Worm (Caenorhabditis elegans) whole organism, L1 larva: Measurements from ENCODE around the gene R11.4.
"Not testable (repeated sequence)": the region's sequence is repeated elsewhere in the genome, so short reads cannot be mapped to it uniquely, and the experiment has no call there.

Source experiments
- C04F5.9 ChIP-seq: sonication (generic microtip); optimal IDR thresholded peaks from 2 replicates; lab custom pipeline; 2016; ENCODE audit warnings: missing genetic modification characterization, missing compliant biosample characterization
- C34B4.2 ChIP-seq: sonication (generic microtip); optimal IDR thresholded peaks from 2 replicates; lab custom pipeline; 2017; ENCODE audit warnings: mild to moderate bottlenecking, missing genetic modification characterization, missing compliant biosample characterization
- F16B12.6 ChIP-seq: fragments of 150-350 bp; optimal IDR thresholded peaks from 2 replicates; lab custom pipeline; 2014; ENCODE audit warnings: missing biosample characterization, missing genetic modification characterization
- alr-1 ChIP-seq: fragments of 200-800 bp; sonication (Bioruptor generic); optimal IDR thresholded peaks from 2 replicates; lab custom pipeline; 2018; ENCODE audit warnings: borderline replicate concordance, mild to moderate bottlenecking, missing genetic modification characterization, missing compliant biosample characterization
- blmp-1 ChIP-seq: fragments of 150-350 bp; optimal IDR thresholded peaks from 2 replicates; lab custom pipeline; 2014; ENCODE audit warnings: missing biosample characterization, missing genetic modification characterization
- ceh-63 ChIP-seq: fragments of 200-800 bp; sonication (Bioruptor generic); optimal IDR thresholded peaks from 2 replicates; lab custom pipeline; 2018; ENCODE audit warnings: mild to moderate bottlenecking, missing genetic modification characterization, missing compliant biosample characterization
- ceh-8 ChIP-seq: fragments of 200-800 bp; sonication (Bioruptor generic); optimal IDR thresholded peaks from 2 replicates; lab custom pipeline; 2018; ENCODE audit warnings: mild to moderate bottlenecking, missing genetic modification characterization, moderate library complexity, missing compliant biosample characterization
- ceh-90 ChIP-seq: sonication (generic microtip); optimal IDR thresholded peaks from 2 replicates; lab custom pipeline; 2016; ENCODE audit warnings: missing genetic modification characterization, missing compliant biosample characterization
- ces-1 ChIP-seq: fragments of 150-350 bp; optimal IDR thresholded peaks from 2 replicates; lab custom pipeline; 2014; ENCODE audit warnings: missing biosample characterization, missing genetic modification reagents, missing genetic modification characterization
- efl-1 ChIP-seq, 4 experiments: fragments of 150-350 bp; optimal IDR thresholded peaks in 3 of 4; peaks in 1 of 4; 1 replicate in 1 of 4; 2 replicates in 3 of 4; lab custom pipeline; 2014; ENCODE audit warnings: missing biosample characterization in 2 of 4, missing genetic modification characterization in 2 of 4, missing genetic modification reagents in 2 of 4
- elt-2 ChIP-seq: sonication (generic microtip); optimal IDR thresholded peaks from 2 replicates; lab custom pipeline; 2016; ENCODE audit warnings: missing genetic modification characterization, mild to moderate bottlenecking, inconsistent platforms, missing compliant biosample characterization, missing genetic modification reagents
- fkh-10 ChIP-seq: sonication (generic microtip); optimal IDR thresholded peaks from 2 replicates; lab custom pipeline; 2017; ENCODE audit warnings: missing biosample characterization, missing genetic modification reagents, missing genetic modification characterization
- fos-1 ChIP-seq: fragments of 150-350 bp; optimal IDR thresholded peaks from 2 replicates; lab custom pipeline; 2014; ENCODE audit warnings: missing biosample characterization, missing genetic modification characterization
- grh-1 ChIP-seq: fragments of 200-800 bp; sonication (Bioruptor generic); IDR thresholded peaks from 2 replicates; pipeline ENCODE4 v1.3.6; 2022; ENCODE audit warnings: missing genetic modification reagents, missing genetic modification characterization, missing compliant biosample characterization
- hpl-2 ChIP-seq: fragments of 150-350 bp; optimal IDR thresholded peaks from 2 replicates; lab custom pipeline; 2014; ENCODE audit warnings: missing biosample characterization, missing genetic modification reagents, missing genetic modification characterization
- irx-1 ChIP-seq: sonication (generic microtip); optimal IDR thresholded peaks from 2 replicates; lab custom pipeline; 2016; ENCODE audit warnings: missing genetic modification characterization, missing compliant biosample characterization
- jun-1 ChIP-seq: fragments of 150-350 bp; optimal IDR thresholded peaks from 2 replicates; lab custom pipeline; 2014; ENCODE audit warnings: missing biosample characterization, missing genetic modification reagents, missing genetic modification characterization
- lin-13 ChIP-seq: fragments of 150-350 bp; optimal IDR thresholded peaks from 2 replicates; lab custom pipeline; 2014; ENCODE audit warnings: missing biosample characterization, missing genetic modification reagents, missing genetic modification characterization
- lin-14 ChIP-seq: fragments of 200-800 bp; sonication (Bioruptor generic); optimal IDR thresholded peaks from 2 replicates; lab custom pipeline; 2018; ENCODE audit warnings: mild to moderate bottlenecking, missing genetic modification characterization, moderate library complexity, missing compliant biosample characterization
- lin-35 ChIP-seq, 2 experiments: fragments of 150-350 bp; optimal IDR thresholded peaks; 2 replicates each; lab custom pipeline; 2014; ENCODE audit warnings: missing biosample characterization in 2 of 2, missing genetic modification characterization in 2 of 2, missing genetic modification reagents in 2 of 2
- lsy-2 ChIP-seq, 2 experiments: fragments of 150-350 bp; optimal IDR thresholded peaks; 2 replicates each; lab custom pipeline; 2014; ENCODE audit warnings: missing biosample characterization in 2 of 2, missing genetic modification characterization in 2 of 2
- mef-2 ChIP-seq: fragments of 150-350 bp; optimal IDR thresholded peaks from 2 replicates; lab custom pipeline; 2014; ENCODE audit warnings: missing biosample characterization, missing genetic modification characterization
- nhr-11 ChIP-seq: fragments of 150-350 bp; optimal IDR thresholded peaks from 2 replicates; lab custom pipeline; 2014; ENCODE audit warnings: missing biosample characterization, missing genetic modification characterization
- nhr-19 ChIP-seq: fragments of 200-800 bp; sonication (Bioruptor generic); conservative IDR thresholded peaks from 2 replicates; pipeline ENCODE4 v1.3.6; 2022; ENCODE audit warnings: missing genetic modification characterization, missing compliant biosample characterization
- nhr-28 ChIP-seq: fragments of 150-350 bp; optimal IDR thresholded peaks from 2 replicates; lab custom pipeline; 2014; ENCODE audit warnings: missing biosample characterization, missing genetic modification characterization
- nhr-47 ChIP-seq: sonication (generic microtip); optimal IDR thresholded peaks from 2 replicates; lab custom pipeline; 2016; ENCODE audit warnings: mild to moderate bottlenecking, missing genetic modification characterization, moderate library complexity, missing compliant biosample characterization
- nhr-71 ChIP-seq: sonication (generic microtip); optimal IDR thresholded peaks from 2 replicates; lab custom pipeline; 2016; ENCODE audit warnings: mild to moderate bottlenecking, missing genetic modification characterization, moderate library complexity, missing compliant biosample characterization
- nhr-76 ChIP-seq: sonication (generic microtip); optimal IDR thresholded peaks from 2 replicates; lab custom pipeline; 2017; ENCODE audit warnings: missing biosample characterization, missing genetic modification characterization
- nhr-84 ChIP-seq: sonication (generic microtip); optimal IDR thresholded peaks from 2 replicates; lab custom pipeline; 2017; ENCODE audit warnings: missing biosample characterization, missing genetic modification characterization
- pqm-1 ChIP-seq: sonication (generic microtip); optimal IDR thresholded peaks from 3 replicates; lab custom pipeline; 2017; ENCODE audit warnings: missing biosample characterization, missing genetic modification characterization
- snu-23 ChIP-seq: sonication (generic microtip); optimal IDR thresholded peaks from 2 replicates; lab custom pipeline; 2016; ENCODE audit warnings: missing genetic modification characterization, missing compliant biosample characterization
- sox-4 ChIP-seq: sonication (generic microtip); optimal IDR thresholded peaks from 2 replicates; lab custom pipeline; 2016; ENCODE audit warnings: missing genetic modification characterization, missing compliant biosample characterization
- sptf-1 ChIP-seq: fragments of 150-350 bp; optimal IDR thresholded peaks from 2 replicates; lab custom pipeline; 2014; ENCODE audit warnings: missing biosample characterization, missing genetic modification characterization
- sup-37 ChIP-seq: fragments of 200-800 bp; sonication (Bioruptor generic); optimal IDR thresholded peaks from 2 replicates; lab custom pipeline; 2018; ENCODE audit warnings: mild to moderate bottlenecking, missing genetic modification characterization, missing compliant biosample characterization
- swsn-7 ChIP-seq: sonication (generic microtip); optimal IDR thresholded peaks from 2 replicates; lab custom pipeline; 2016; ENCODE audit warnings: missing genetic modification characterization, missing compliant biosample characterization
- tbx-2 ChIP-seq: sonication (generic microtip); optimal IDR thresholded peaks from 2 replicates; lab custom pipeline; 2016; ENCODE audit warnings: missing genetic modification characterization, missing compliant biosample characterization
- unc-86 ChIP-seq: sonication (generic microtip); optimal IDR thresholded peaks from 2 replicates; lab custom pipeline; 2016; ENCODE audit warnings: missing genetic modification characterization, missing compliant biosample characterization
- xbp-1 ChIP-seq: sonication (generic microtip); optimal IDR thresholded peaks from 2 replicates; lab custom pipeline; 2016; ENCODE audit warnings: missing genetic modification characterization, missing compliant biosample characterization
- zag-1 ChIP-seq: fragments of 150-350 bp; optimal IDR thresholded peaks from 2 replicates; lab custom pipeline; 2014; ENCODE audit warnings: missing biosample characterization, missing genetic modification characterization
- zip-4 ChIP-seq: fragments of 200-800 bp; sonication (Bioruptor generic); optimal IDR thresholded peaks from 2 replicates; lab custom pipeline; 2018; ENCODE audit warnings: mild to moderate bottlenecking, missing genetic modification characterization, moderate library complexity, missing compliant biosample characterization

R11.4 gene

ce11 chrX:16244764-16245244 is 34.4 kb upstream of the R11.4 start, which contains the start of gene W10G6.1:
TSS of gene W10G6.1 (plus strand) at chrX:16245194.
- no peak for TF ChIP-seq xbp-1 (tag; lab: Kevin White, UChicago)
- no peak for TF ChIP-seq nhr-76 (tag; lab: Kevin White, UChicago)
- no peak for TF ChIP-seq sup-37 (GFP tag; lab: Kevin White, UChicago)
- TF ChIP-seq lin-13 (GFP tag; lab: Kevin White, UChicago): no peak
- TF ChIP-seq C34B4.2: no peak
- TF ChIP-seq zag-1 (tag; lab: Kevin White, UChicago): no peak
- TF ChIP-seq hpl-2 (GFP tag; lab: Kevin White, UChicago): no peak
- TF ChIP-seq jun-1 (tag; lab: Kevin White, UChicago): no peak
- TF ChIP-seq nhr-19 (GFP tag; lab: Robert Waterston, UW): no peak
- TF ChIP-seq nhr-11 (tag; lab: Kevin White, UChicago): no peak
- no peak for TF ChIP-seq ces-1 (GFP tag; lab: Kevin White, UChicago)
- no peak for TF ChIP-seq swsn-7 (tag; lab: Kevin White, UChicago)
- no peak for TF ChIP-seq ceh-90 (tag; lab: Kevin White, UChicago)
- TF ChIP-seq unc-86 (tag; lab: Kevin White, UChicago): no peak
- no peak for TF ChIP-seq blmp-1
- no peak for TF ChIP-seq tbx-2
- TF ChIP-seq grh-1 (GFP tag; lab: Robert Waterston, UW): no peak

ce11 chrX:16243129-16243528 is 32.7 kb upstream of the R11.4 start:
- TF ChIP-seq ceh-63: no peak
- TF ChIP-seq unc-86 (tag; lab: Kevin White, UChicago): no peak
- TF ChIP-seq zip-4 (GFP tag; lab: Kevin White, UChicago): no peak
- no peak for TF ChIP-seq jun-1 (tag; lab: Kevin White, UChicago)
- no peak for TF ChIP-seq sptf-1 (tag; lab: Kevin White, UChicago)
- no peak for TF ChIP-seq lin-13 (GFP tag; lab: Kevin White, UChicago)

DNA sequence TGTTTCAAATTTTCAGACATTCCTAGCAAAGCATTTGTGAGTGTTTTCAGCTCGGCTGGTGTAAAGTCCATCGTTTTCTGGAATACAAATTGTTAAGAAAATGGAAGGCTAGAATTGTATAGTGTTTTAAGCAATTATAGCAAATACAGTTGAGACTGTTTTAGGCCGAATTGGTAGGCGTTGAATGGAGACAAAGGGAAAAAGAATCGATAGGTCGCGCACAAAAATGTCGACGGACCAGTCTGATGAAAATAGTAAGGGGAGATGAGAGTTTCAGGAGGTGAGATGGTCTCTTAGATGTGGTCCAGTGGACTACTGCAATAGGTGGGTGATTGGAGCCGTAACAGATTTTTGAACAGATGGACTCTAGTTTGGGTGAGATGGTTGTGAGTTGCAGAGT is 30.2 kb upstream of the R11.4 start:
- TF ChIP-seq efl-1 (optimal IDR thresholded peaks at IDR 0.05; lab: Kevin White, UChicago) (no peak), efl-1 (GFP tag; optimal IDR thresholded peaks at IDR 0.05 in 1 of 2; lab: Kevin White, UChicago) (peak in 1 of 2 experiments; percentile 81), nhr-47 (tag; lab: Kevin White, UChicago) (no peak), fos-1 (tag; lab: Kevin White, UChicago) (no peak), alr-1 (tag; lab: Kevin White, UChicago) (no peak), mef-2 (tag; lab: Kevin White, UChicago) (no peak)
- TF ChIP-seq, all 84 proteins: peak for 1

DNA sequence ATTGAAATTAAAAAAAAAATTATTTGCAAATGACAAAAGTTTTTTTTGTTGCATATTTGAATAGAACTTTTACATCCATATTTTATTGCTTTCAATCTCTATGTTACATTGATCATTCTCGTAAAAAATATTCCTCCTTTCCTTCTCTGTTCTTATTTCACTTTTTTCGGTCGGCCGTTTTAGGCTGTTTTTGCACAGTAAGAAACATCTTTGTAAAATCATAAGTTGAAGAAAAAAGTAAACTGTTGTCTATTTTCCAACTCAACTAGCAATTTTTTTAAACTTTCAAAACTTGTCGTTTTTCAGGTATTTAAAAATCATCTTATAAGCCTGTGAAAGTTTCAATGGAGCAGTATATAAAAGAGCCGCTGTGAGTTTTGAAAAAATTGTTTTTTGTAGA is 18.2 kb upstream of the R11.4 start, which contains the start of gene F23A7.5:
F23A7.5 (plus strand) TSS at position 301 of the 400 bp plus-strand sequence.
- TF ChIP-seq nhr-28 (tag; lab: Kevin White, UChicago) (no peak), lin-14 (GFP tag; lab: Kevin White, UChicago) (no peak)

ce11 chrX:16219710-16220109 is 9.3 kb upstream of the R11.4 start, which contains the start of gene F23A7.3:
TSS of gene F23A7.3 (plus strand) at chrX:16220010.
- not testable (repeated sequence) for TF ChIP-seq efl-1 (optimal IDR thresholded peaks at IDR 0.05; lab: Kevin White, UChicago)
- peak in 1 of 2 experiments; percentile 57 for TF ChIP-seq efl-1 (GFP tag; optimal IDR thresholded peaks at IDR 0.05 in 1 of 2; lab: Kevin White, UChicago)

DNA sequence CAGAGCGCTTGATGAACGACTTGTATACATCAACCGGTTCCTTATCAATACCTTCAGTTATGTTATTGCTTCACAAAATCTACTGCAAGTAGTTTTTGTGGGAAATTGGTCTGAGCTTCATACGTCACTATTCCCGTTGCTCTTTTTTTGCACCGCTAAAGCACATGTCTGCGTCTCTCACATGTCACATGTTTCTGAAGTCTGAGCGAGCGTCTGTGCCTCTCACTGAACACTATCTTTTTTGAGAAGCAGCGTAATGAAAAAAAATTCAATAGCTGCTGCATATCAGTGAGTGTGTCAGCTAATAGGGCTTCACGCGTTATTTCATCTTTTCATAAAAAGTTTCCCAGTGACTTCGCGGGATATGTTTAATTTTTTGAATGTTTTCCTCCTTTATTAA is 7.9 kb upstream of the R11.4 start:
- TF ChIP-seq snu-23 (GFP tag; lab: Kevin White, UChicago) (peak; percentile 43), ceh-63 (no peak), lin-14 (GFP tag; lab: Kevin White, UChicago) (peak; percentile 85), sox-4 (tag; lab: Kevin White, UChicago) (no peak), lin-35 (GFP tag; optimal IDR thresholded peaks at IDR 0.05; lab: Kevin White, UChicago) (peak; percentile 5 to 9), nhr-76 (tag; lab: Kevin White, UChicago) (no peak), elt-2 (tag; lab: Kevin White, UChicago) (no peak), ceh-8 (GFP tag; lab: Kevin White, UChicago) (peak; percentile 45), unc-86 (tag; lab: Kevin White, UChicago) (peak; percentile 41), nhr-47 (tag; lab: Kevin White, UChicago) (peak; percentile 66), mef-2 (tag; lab: Kevin White, UChicago) (no peak), nhr-71 (tag; lab: Kevin White, UChicago) (peak; percentile 65), irx-1 (no peak), lsy-2 (tag; optimal IDR thresholded peaks at IDR 0.05; lab: Kevin White, UChicago) (peak; percentile 31 to 42), fkh-10 (GFP tag; lab: Kevin White, UChicago) (peak; percentile 57), sup-37 (GFP tag; lab: Kevin White, UChicago) (no peak), nhr-19 (GFP tag; lab: Robert Waterston, UW) (peak; percentile 8; the same call in 1 of the 2 replicates), swsn-7 (tag; lab: Kevin White, UChicago) (peak; percentile 31), nhr-84 (no peak), C04F5.9 (tag; lab: Kevin White, UChicago) (no peak), F16B12.6 (tag; lab: Kevin White, UChicago) (no peak), pqm-1 (tag; lab: Kevin White, UChicago) (no peak), hpl-2 (GFP tag; lab: Kevin White, UChicago) (no peak)
